Worm (Caenorhabditis elegans) whole organism, L1 larva: ENCODE measurements around the gene dnj-25.

Source experiments
- C16A3.4 ChIP-seq: fragments of 150-350 bp; optimal IDR thresholded peaks from 2 replicates; lab custom pipeline; 2014; ENCODE audit warnings: missing biosample characterization, missing genetic modification characterization
- F16B12.6 ChIP-seq: fragments of 150-350 bp; optimal IDR thresholded peaks from 2 replicates; lab custom pipeline; 2014; ENCODE audit warnings: missing biosample characterization, missing genetic modification characterization
- Y116A8C.19 ChIP-seq: sonication (generic microtip); optimal IDR thresholded peaks from 2 replicates; lab custom pipeline; 2016; ENCODE audit warnings: missing compliant biosample characterization, missing genetic modification characterization, borderline replicate concordance
- aha-1 ChIP-seq: fragments of 150-350 bp; optimal IDR thresholded peaks from 2 replicates; lab custom pipeline; 2014; ENCODE audit warnings: missing biosample characterization, missing genetic modification characterization
- alr-1 ChIP-seq: fragments of 200-800 bp; sonication (Bioruptor generic); optimal IDR thresholded peaks from 2 replicates; lab custom pipeline; 2018; ENCODE audit warnings: borderline replicate concordance, mild to moderate bottlenecking, missing genetic modification characterization, missing compliant biosample characterization
- ama-1 ChIP-seq: fragments of 150-350 bp; optimal IDR thresholded peaks from 2 replicates; lab custom pipeline; 2014
- blmp-1 ChIP-seq: fragments of 150-350 bp; optimal IDR thresholded peaks from 2 replicates; lab custom pipeline; 2014; ENCODE audit warnings: missing biosample characterization, missing genetic modification characterization
- ceh-82 ChIP-seq, 3 experiments: fragments of 150-350 bp in 1 of 3; sonication (generic microtip) in 2 of 3; optimal IDR thresholded peaks; 2 replicates each; lab custom pipeline; 2014 to 2017; ENCODE audit warnings: missing biosample characterization in 3 of 3, missing genetic modification characterization in 3 of 3
- dpl-1 ChIP-seq, 3 experiments: fragments of 150-350 bp in 2 of 3; sonication (generic microtip) in 1 of 3; optimal IDR thresholded peaks; 2 replicates each; lab custom pipeline; 2014 to 2017; ENCODE audit warnings: missing biosample characterization in 3 of 3, missing genetic modification characterization in 3 of 3, missing genetic modification reagents in 3 of 3
- dsc-1 ChIP-seq: sonication (generic microtip); optimal IDR thresholded peaks from 2 replicates; lab custom pipeline; 2016; ENCODE audit warnings: mild to moderate bottlenecking, missing genetic modification characterization, missing compliant biosample characterization
- efl-3 ChIP-seq: fragments of 200-800 bp; sonication (Bioruptor generic); optimal IDR thresholded peaks from 2 replicates; lab custom pipeline; 2018; ENCODE audit warnings: mild to moderate bottlenecking, missing genetic modification characterization, missing compliant biosample characterization
- fkh-10 ChIP-seq: sonication (generic microtip); optimal IDR thresholded peaks from 2 replicates; lab custom pipeline; 2017; ENCODE audit warnings: missing biosample characterization, missing genetic modification reagents, missing genetic modification characterization
- fos-1 ChIP-seq: fragments of 150-350 bp; optimal IDR thresholded peaks from 2 replicates; lab custom pipeline; 2014; ENCODE audit warnings: missing biosample characterization, missing genetic modification characterization
- hlh-17 ChIP-seq: fragments of 200-800 bp; sonication (Bioruptor generic); optimal IDR thresholded peaks from 2 replicates; lab custom pipeline; 2018; ENCODE audit warnings: missing genetic modification characterization, mild to moderate bottlenecking, missing compliant biosample characterization, moderate library complexity, borderline replicate concordance
- hlh-4 ChIP-seq: sonication (generic microtip); optimal IDR thresholded peaks from 2 replicates; lab custom pipeline; 2016; ENCODE audit warnings: mild to moderate bottlenecking, missing genetic modification characterization, missing compliant biosample characterization
- hpl-2 ChIP-seq: fragments of 150-350 bp; optimal IDR thresholded peaks from 2 replicates; lab custom pipeline; 2014; ENCODE audit warnings: missing biosample characterization, missing genetic modification reagents, missing genetic modification characterization
- isw-1 ChIP-seq: fragments of 200-800 bp; sonication (Bioruptor generic); IDR thresholded peaks from 2 replicates; pipeline ENCODE4 v1.3.6; 2022; ENCODE audit warnings: missing genetic modification characterization, missing compliant biosample characterization
- jun-1 ChIP-seq: fragments of 150-350 bp; optimal IDR thresholded peaks from 2 replicates; lab custom pipeline; 2014; ENCODE audit warnings: missing biosample characterization, missing genetic modification reagents, missing genetic modification characterization
- lin-13 ChIP-seq: fragments of 150-350 bp; optimal IDR thresholded peaks from 2 replicates; lab custom pipeline; 2014; ENCODE audit warnings: missing biosample characterization, missing genetic modification reagents, missing genetic modification characterization
- lin-14 ChIP-seq: fragments of 200-800 bp; sonication (Bioruptor generic); optimal IDR thresholded peaks from 2 replicates; lab custom pipeline; 2018; ENCODE audit warnings: mild to moderate bottlenecking, missing genetic modification characterization, moderate library complexity, missing compliant biosample characterization
- lin-15B ChIP-seq: fragments of 150-350 bp; sonication (generic microtip); optimal IDR thresholded peaks from 3 replicates; lab custom pipeline; 2014; ENCODE audit warnings: missing biosample characterization, missing genetic modification characterization
- lin-35 ChIP-seq, 2 experiments: fragments of 150-350 bp; optimal IDR thresholded peaks; 2 replicates each; lab custom pipeline; 2014; ENCODE audit warnings: missing biosample characterization in 2 of 2, missing genetic modification characterization in 2 of 2, missing genetic modification reagents in 2 of 2
- lin-39 ChIP-seq: fragments of 150-350 bp; optimal IDR thresholded peaks from 2 replicates; lab custom pipeline; 2014; ENCODE audit warnings: missing biosample characterization, missing genetic modification reagents, missing genetic modification characterization
- lir-3 ChIP-seq: sonication (generic microtip); optimal IDR thresholded peaks from 2 replicates; lab custom pipeline; 2016; ENCODE audit warnings: mild to moderate bottlenecking, missing genetic modification characterization, moderate library complexity, missing compliant biosample characterization; ENCODE audit not compliant: poor library complexity
- lsy-2 ChIP-seq, 2 experiments: fragments of 150-350 bp; optimal IDR thresholded peaks; 2 replicates each; lab custom pipeline; 2014; ENCODE audit warnings: missing biosample characterization in 2 of 2, missing genetic modification characterization in 2 of 2
- mab-9 ChIP-seq: fragments of 200-800 bp; sonication (Bioruptor generic); IDR thresholded peaks from 2 replicates; pipeline ENCODE4 v1.3.6; 2022; ENCODE audit warnings: missing genetic modification reagents, missing genetic modification characterization, missing compliant biosample characterization
- mdl-1 ChIP-seq, 2 experiments: fragments of 150-350 bp; optimal IDR thresholded peaks; 2 replicates each; lab custom pipeline; 2014 to 2017; ENCODE audit warnings: missing biosample characterization in 2 of 2, missing genetic modification characterization in 2 of 2, inconsistent platforms in 1 of 2
- mef-2 ChIP-seq: fragments of 150-350 bp; optimal IDR thresholded peaks from 2 replicates; lab custom pipeline; 2014; ENCODE audit warnings: missing biosample characterization, missing genetic modification characterization
- mep-1 ChIP-seq: fragments of 150-350 bp; optimal IDR thresholded peaks from 2 replicates; lab custom pipeline; 2014; ENCODE audit warnings: missing biosample characterization, missing genetic modification characterization
- nhr-12 ChIP-seq: sonication (generic microtip); optimal IDR thresholded peaks from 2 replicates; lab custom pipeline; 2017; ENCODE audit warnings: missing biosample characterization, missing genetic modification characterization
- nhr-237 ChIP-seq: fragments of 150-350 bp; optimal IDR thresholded peaks from 2 replicates; lab custom pipeline; 2014; ENCODE audit warnings: missing biosample characterization, missing genetic modification characterization
- nhr-71 ChIP-seq: sonication (generic microtip); optimal IDR thresholded peaks from 2 replicates; lab custom pipeline; 2016; ENCODE audit warnings: mild to moderate bottlenecking, missing genetic modification characterization, moderate library complexity, missing compliant biosample characterization
- nhr-76 ChIP-seq: sonication (generic microtip); optimal IDR thresholded peaks from 2 replicates; lab custom pipeline; 2017; ENCODE audit warnings: missing biosample characterization, missing genetic modification characterization
- nhr-77 ChIP-seq: fragments of 150-350 bp; optimal IDR thresholded peaks from 2 replicates; lab custom pipeline; 2014; ENCODE audit warnings: missing biosample characterization, missing genetic modification characterization
- nhr-84 ChIP-seq: sonication (generic microtip); optimal IDR thresholded peaks from 2 replicates; lab custom pipeline; 2017; ENCODE audit warnings: missing biosample characterization, missing genetic modification characterization
- nhr-85 ChIP-seq: sonication (generic microtip); peaks from one replicate; lab custom pipeline; 2016; ENCODE audit warnings: missing genetic modification characterization, inconsistent platforms, missing compliant biosample characterization
- pqm-1 ChIP-seq: sonication (generic microtip); optimal IDR thresholded peaks from 3 replicates; lab custom pipeline; 2017; ENCODE audit warnings: missing biosample characterization, missing genetic modification characterization
- rnt-1 ChIP-seq: sonication (generic microtip); optimal IDR thresholded peaks from 2 replicates; lab custom pipeline; 2016; ENCODE audit warnings: mild to moderate bottlenecking, missing genetic modification characterization, moderate library complexity, missing compliant biosample characterization
- sptf-1 ChIP-seq: fragments of 150-350 bp; optimal IDR thresholded peaks from 2 replicates; lab custom pipeline; 2014; ENCODE audit warnings: missing biosample characterization, missing genetic modification characterization
- swsn-7 ChIP-seq: sonication (generic microtip); optimal IDR thresholded peaks from 2 replicates; lab custom pipeline; 2016; ENCODE audit warnings: missing genetic modification characterization, missing compliant biosample characterization
- tbx-2 ChIP-seq: sonication (generic microtip); optimal IDR thresholded peaks from 2 replicates; lab custom pipeline; 2016; ENCODE audit warnings: missing genetic modification characterization, missing compliant biosample characterization
- unc-130 ChIP-seq: fragments of 150-350 bp; optimal IDR thresholded peaks from 2 replicates; lab custom pipeline; 2017; ENCODE audit warnings: missing biosample characterization, missing genetic modification characterization, inconsistent platforms
- unc-86 ChIP-seq: sonication (generic microtip); optimal IDR thresholded peaks from 2 replicates; lab custom pipeline; 2016; ENCODE audit warnings: missing genetic modification characterization, missing compliant biosample characterization
- unc-98 ChIP-seq: fragments of 200-800 bp; sonication (Bioruptor generic); IDR thresholded peaks from 2 replicates; pipeline ENCODE4 v1.3.6; 2022; ENCODE audit warnings: missing genetic modification characterization, missing compliant biosample characterization
- xbp-1 ChIP-seq: sonication (generic microtip); optimal IDR thresholded peaks from 2 replicates; lab custom pipeline; 2016; ENCODE audit warnings: missing genetic modification characterization, missing compliant biosample characterization
- zip-4 ChIP-seq: fragments of 200-800 bp; sonication (Bioruptor generic); optimal IDR thresholded peaks from 2 replicates; lab custom pipeline; 2018; ENCODE audit warnings: mild to moderate bottlenecking, missing genetic modification characterization, moderate library complexity, missing compliant biosample characterization

dnj-25 gene

ce11 chrV:20773647-20774046 is 29.5 kb upstream of the dnj-25 start, which contains the start of gene F38A6.5:
Gene F38A6.5 (minus strand): TSS chrV:20773747.
- no peak for TF ChIP-seq lir-3 (tag; lab: Kevin White, UChicago)
- TF ChIP-seq nhr-12, result no peak
- TF ChIP-seq mdl-1 (tag; optimal IDR thresholded peaks at IDR 0.05; lab: Kevin White, UChicago), result no peak
- no peak for TF ChIP-seq rnt-1
- TF ChIP-seq xbp-1 (tag; lab: Kevin White, UChicago), result no peak
- TF ChIP-seq nhr-76 (tag; lab: Kevin White, UChicago), result no peak
- no peak for TF ChIP-seq mab-9
- TF ChIP-seq lin-39 (tag; lab: Kevin White, UChicago), result no peak
- TF ChIP-seq hlh-4 (tag; lab: Kevin White, UChicago), result no peak
- TF ChIP-seq nhr-85 (tag; lab: Kevin White, UChicago), result no peak
- TF ChIP-seq hlh-17, result no peak
- no peak for TF ChIP-seq unc-98 (GFP tag; lab: Robert Waterston, UW)
- no peak for TF ChIP-seq mef-2 (tag; lab: Kevin White, UChicago)
- TF ChIP-seq nhr-237 (tag; lab: Kevin White, UChicago), result no peak
- TF ChIP-seq tbx-2 (tag; lab: Kevin White, UChicago), result no peak
- no peak for TF ChIP-seq isw-1 (GFP tag; lab: Robert Waterston, UW)
- no peak for TF ChIP-seq fkh-10 (GFP tag; lab: Kevin White, UChicago)
- TF ChIP-seq C16A3.4 (tag; lab: Kevin White, UChicago), result no peak
- no peak for TF ChIP-seq lsy-2 (tag; optimal IDR thresholded peaks at IDR 0.05; lab: Kevin White, UChicago)

ce11 chrV:20771702-20772101 is 27.6 kb upstream of the dnj-25 start:
- TF ChIP-seq aha-1 (tag; lab: Kevin White, UChicago), result no peak
- TF ChIP-seq mep-1, result peak; percentile 2
- TF ChIP-seq jun-1 (tag; lab: Kevin White, UChicago), result no peak
- no peak for TF ChIP-seq fos-1 (tag; lab: Kevin White, UChicago)
- peak; percentile 52 for TF ChIP-seq rnt-1
- TF ChIP-seq alr-1 (tag; lab: Kevin White, UChicago), result no peak
- no peak for TF ChIP-seq ceh-82 (tag; optimal IDR thresholded peaks at IDR 0.05; lab: Kevin White, UChicago)
- no peak for TF ChIP-seq zip-4
- no peak for TF ChIP-seq F16B12.6 (tag; lab: Kevin White, UChicago)
- no peak for TF ChIP-seq lin-15B (tag; lab: Kevin White, UChicago)
- TF ChIP-seq lir-3 (tag; lab: Kevin White, UChicago), result no peak
- TF ChIP-seq dpl-1 (GFP tag; optimal IDR thresholded peaks at IDR 0.05; lab: Kevin White, UChicago), result no peak
- TF ChIP-seq unc-86 (tag; lab: Kevin White, UChicago), result no peak
- no peak for TF ChIP-seq lin-39 (tag; lab: Kevin White, UChicago)
- TF ChIP-seq lin-35 (GFP tag; optimal IDR thresholded peaks at IDR 0.05; lab: Kevin White, UChicago), result no peak
- TF ChIP-seq lin-14 (GFP tag; lab: Kevin White, UChicago), result peak; percentile 56
- peak; percentile 46 for TF ChIP-seq nhr-85 (tag; lab: Kevin White, UChicago)
- TF ChIP-seq efl-3 (GFP tag; lab: Kevin White, UChicago), result no peak
- no peak for TF ChIP-seq nhr-84 (tag; lab: Kevin White, UChicago)
- no peak for TF ChIP-seq sptf-1 (tag; lab: Kevin White, UChicago)
- TF ChIP-seq lin-13 (GFP tag; lab: Kevin White, UChicago), result no peak
- no peak for TF ChIP-seq swsn-7 (tag; lab: Kevin White, UChicago)
- no peak for TF ChIP-seq pqm-1 (tag; lab: Kevin White, UChicago)
- no peak for TF ChIP-seq dsc-1 (tag; lab: Kevin White, UChicago)
- no peak for TF ChIP-seq unc-130 (tag; lab: Kevin White, UChicago)
- no peak for TF ChIP-seq C16A3.4 (tag; lab: Kevin White, UChicago)
- TF ChIP-seq nhr-77 (tag; lab: Kevin White, UChicago), result no peak
- TF ChIP-seq nhr-71 (tag; lab: Kevin White, UChicago), result peak; percentile 3
- TF ChIP-seq Y116A8C.19, result no peak
- TF ChIP-seq nhr-12, result no peak
- TF ChIP-seq blmp-1, result peak; percentile 14
- TF ChIP-seq hpl-2 (GFP tag; lab: Kevin White, UChicago), result no peak
- TF ChIP-seq ama-1 (lab: Kevin White, UChicago), result no peak
